Worm (Caenorhabditis elegans) whole organism, mixed stage, embryonic: ENCODE measurements around the gene nhr-277.

Experiments used
- ceh-39 ChIP-seq: fragments of 150-350 bp; optimal IDR thresholded peaks from 2 replicates; lab custom pipeline; 2014; ENCODE audit warnings: missing biosample characterization, missing genetic modification characterization
- elt-3 ChIP-seq: fragments of 150-350 bp; optimal IDR thresholded peaks from 2 replicates; lab custom pipeline; 2014; ENCODE audit warnings: missing biosample characterization, missing genetic modification characterization
- mep-1 ChIP-seq: fragments of 150-350 bp; optimal IDR thresholded peaks from 2 replicates; lab custom pipeline; 2017; ENCODE audit warnings: missing biosample characterization, missing genetic modification reagents, missing genetic modification characterization, inconsistent platforms
- nhr-28 ChIP-seq: fragments of 150-350 bp; optimal IDR thresholded peaks from 2 replicates; lab custom pipeline; 2014; ENCODE audit warnings: missing biosample characterization, missing genetic modification characterization
- nhr-76 ChIP-seq: sonication (generic microtip); optimal IDR thresholded peaks from 2 replicates; lab custom pipeline; 2017; ENCODE audit warnings: missing biosample characterization, missing genetic modification characterization
- pha-4 ChIP-seq: fragments of 150-350 bp; optimal IDR thresholded peaks from 2 replicates; lab custom pipeline; 2018; ENCODE audit warnings: missing biosample characterization, missing genetic modification reagents, missing genetic modification characterization
- snpc-4 ChIP-seq: fragments of 150-350 bp; optimal IDR thresholded peaks from 2 replicates; lab custom pipeline; 2014; ENCODE audit warnings: missing biosample characterization, missing genetic modification characterization
- unc-39 ChIP-seq: fragments of 150-350 bp; optimal IDR thresholded peaks from 2 replicates; lab custom pipeline; 2014; ENCODE audit warnings: missing biosample characterization, missing genetic modification characterization

ce11 chrIV:2709590-2710201 lies 33.1 kb upstream of the nhr-277 start:
- no peak for TF ChIP-seq nhr-76 (tag; lab: Kevin White, UChicago)
- TF ChIP-seq ceh-39, result no peak
- TF ChIP-seq snpc-4 (tag; lab: Kevin White, UChicago), result no peak
- TF ChIP-seq unc-39 (tag; lab: Kevin White, UChicago), result no peak
- no peak for TF ChIP-seq pha-4
- TF ChIP-seq elt-3 (tag; lab: Kevin White, UChicago), result no peak
- TF ChIP-seq mep-1 (tag; lab: Kevin White, UChicago), result no peak
- TF ChIP-seq nhr-28 (tag; lab: Kevin White, UChicago), result no peak
